Fruit fly (Drosophila melanogaster) whole organism, pupa: Measurements from ENCODE around the gene TotX.

Source experiments
- CG10348 ChIP-seq: fragments of 200-800 bp; sonication (Bioruptor generic); IDR thresholded peaks from 2 replicates; pipeline ENCODE4 v1.3.6; 2022; ENCODE audit warnings: missing biosample characterization, missing genetic modification characterization
- CG12605 ChIP-seq: fragments of 200-800 bp; sonication (Bioruptor generic); IDR thresholded peaks from 2 replicates; pipeline ENCODE4 v1.3.6; 2022; ENCODE audit warnings: missing biosample characterization, missing genetic modification characterization
- CG13204 ChIP-seq: fragments of 200-800 bp; sonication (Bioruptor generic); optimal IDR thresholded peaks from 2 replicates; lab custom pipeline; 2018; ENCODE audit warnings: missing biosample characterization, mild to moderate bottlenecking, missing genetic modification characterization, moderate library complexity
- CG14655 ChIP-seq: fragments of 200-800 bp; sonication (Bioruptor generic); optimal IDR thresholded peaks from 3 replicates; lab custom pipeline; 2017; ENCODE audit warnings: mild to moderate bottlenecking, missing biosample characterization, missing genetic modification reagents, missing genetic modification characterization
- CG15710 ChIP-seq: fragments of 200-800 bp; sonication (Bioruptor generic); optimal IDR thresholded peaks from 2 replicates; lab custom pipeline; 2018; ENCODE audit warnings: missing biosample characterization, mild to moderate bottlenecking, missing genetic modification characterization, moderate library complexity
- CG17806 ChIP-seq: fragments of 200-800 bp; sonication (Bioruptor generic); optimal IDR thresholded peaks from 2 replicates; lab custom pipeline; 2018; ENCODE audit warnings: missing biosample characterization, mild to moderate bottlenecking, missing genetic modification characterization, moderate library complexity
- CG32121 ChIP-seq: fragments of 200-800 bp; sonication (Bioruptor generic); IDR thresholded peaks from 2 replicates; pipeline ENCODE4 v1.3.6; 2022; ENCODE audit warnings: missing biosample characterization, missing genetic modification characterization
- CG34367 ChIP-seq: fragments of 200-800 bp; sonication (Bioruptor generic); optimal IDR thresholded peaks from 2 replicates; lab custom pipeline; 2018; ENCODE audit warnings: missing biosample characterization, mild to moderate bottlenecking, missing genetic modification characterization
- CG4496 ChIP-seq: fragments of 200-800 bp; sonication (Bioruptor generic); IDR thresholded peaks from 3 replicates; pipeline ENCODE4 v1.3.6; 2022; ENCODE audit warnings: missing biosample characterization, missing genetic modification characterization
- CG8159 ChIP-seq: fragments of 200-800 bp; sonication (Bioruptor generic); optimal IDR thresholded peaks from 3 replicates; lab custom pipeline; 2018; ENCODE audit warnings: missing biosample characterization, mild to moderate bottlenecking, missing genetic modification characterization, moderate library complexity
- CG8301 ChIP-seq: fragments of 200-800 bp; sonication (Bioruptor generic); optimal IDR thresholded peaks from 2 replicates; lab custom pipeline; 2018; ENCODE audit warnings: missing biosample characterization, mild to moderate bottlenecking, missing genetic modification characterization
- CG9948 ChIP-seq: fragments of 200-800 bp; sonication (Bioruptor generic); optimal IDR thresholded peaks from 2 replicates; lab custom pipeline; 2018; ENCODE audit warnings: missing biosample characterization, mild to moderate bottlenecking, missing genetic modification characterization, moderate library complexity
- D1 ChIP-seq: fragments of 200-800 bp; sonication (Bioruptor generic); optimal IDR thresholded peaks from 2 replicates; lab custom pipeline; 2018; ENCODE audit warnings: missing biosample characterization, mild to moderate bottlenecking, missing genetic modification characterization, moderate library complexity
- EcR ChIP-seq: fragments of 200-800 bp; sonication (Bioruptor generic); optimal IDR thresholded peaks from 3 replicates; lab custom pipeline; 2019; ENCODE audit warnings: missing biosample characterization, missing genetic modification characterization, mild to moderate bottlenecking, moderate library complexity, missing genetic modification reagents
- Ets98B ChIP-seq: fragments of 200-800 bp; sonication (Bioruptor generic); IDR thresholded peaks from 2 replicates; pipeline ENCODE4 v1.3.6; 2022; ENCODE audit warnings: missing biosample characterization, missing genetic modification characterization
- Pif1A ChIP-seq: fragments of 200-800 bp; sonication (Bioruptor generic); optimal IDR thresholded peaks from 3 replicates; lab custom pipeline; 2016; ENCODE audit warnings: missing biosample characterization, missing genetic modification characterization
- Pif1B ChIP-seq: fragments of 200-800 bp; sonication (Bioruptor generic); optimal IDR thresholded peaks from 3 replicates; lab custom pipeline; 2016; ENCODE audit warnings: missing biosample characterization, missing genetic modification characterization
- Snoo ChIP-seq: fragments of 200-800 bp; sonication (Bioruptor generic); optimal IDR thresholded peaks from 3 replicates; lab custom pipeline; 2017; ENCODE audit warnings: missing biosample characterization, mild to moderate bottlenecking, missing genetic modification characterization, inconsistent platforms
- fd96Ca ChIP-seq: fragments of 200-800 bp; sonication (Bioruptor generic); IDR thresholded peaks from 3 replicates; pipeline ENCODE4 v1.3.6; 2022; ENCODE audit warnings: missing biosample characterization, missing genetic modification characterization
- gl ChIP-seq: fragments of 200-800 bp; sonication (Bioruptor generic); optimal IDR thresholded peaks from 2 replicates; lab custom pipeline; 2018; ENCODE audit warnings: missing biosample characterization, mild to moderate bottlenecking, missing genetic modification characterization
- rn ChIP-seq: fragments of 200-800 bp; sonication (Bioruptor generic); IDR thresholded peaks from 2 replicates; pipeline ENCODE4 v1.3.6; 2022; ENCODE audit warnings: missing biosample characterization, missing genetic modification characterization

Gene TotX

DNA sequence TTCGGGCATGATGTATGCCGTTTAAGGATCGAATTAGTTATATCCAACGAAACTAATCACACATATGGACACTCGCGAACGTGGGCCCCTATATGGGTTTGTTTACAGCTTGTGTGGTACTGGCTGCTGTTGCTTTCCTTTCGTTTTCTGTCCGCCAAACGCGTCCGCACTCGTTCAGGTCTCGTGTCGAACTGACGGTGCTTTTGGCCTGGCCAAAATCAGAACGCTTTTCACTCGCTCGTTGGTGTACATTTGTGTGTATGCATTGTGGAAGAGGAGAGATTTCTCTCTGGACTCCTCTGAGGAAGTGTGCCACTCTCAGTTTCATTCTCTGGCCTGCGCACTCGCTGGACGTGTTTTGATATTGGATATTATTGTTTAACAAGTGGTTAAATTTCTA lies 8.2 kb downstream of the TotX start, which contains the start of gene Ktl:
Ktl (minus strand) TSS at position 193 of the 400 bp plus-strand sequence.
- 0 out of 2 replicates have a peak, but pooled peaks have one; percentile 10 for TF ChIP-seq CG12605 (GFP tag; lab: Robert Waterston, UW)
- no peak for TF ChIP-seq CG32121 (GFP tag; lab: Robert Waterston, UW)

DNA sequence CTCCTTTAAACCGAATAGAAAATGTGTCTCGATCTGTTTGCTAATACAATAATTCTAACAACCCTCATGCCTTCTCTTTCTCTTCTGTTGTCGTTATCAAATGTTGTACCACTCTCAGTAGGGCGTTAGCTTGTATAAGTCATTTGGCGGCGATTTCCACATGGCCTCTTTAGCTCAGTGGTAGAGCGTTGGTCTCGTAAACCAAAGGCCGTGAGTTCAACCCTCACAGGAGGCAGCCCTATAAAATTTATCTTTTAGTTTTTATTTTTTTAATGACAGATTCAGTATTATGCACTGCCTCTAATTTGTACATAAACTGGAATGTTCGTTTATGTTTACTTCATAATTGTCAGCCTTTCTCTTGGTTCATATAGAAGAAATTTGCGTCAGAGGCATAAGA lies 13.8 kb downstream of the TotX start:
- TF ChIP-seq CG14655, result no peak
- TF ChIP-seq gl (tag; lab: Kevin White, UChicago), result no peak
- no peak for TF ChIP-seq CG8159
- TF ChIP-seq CG17806 (tag; lab: Kevin White, UChicago), result no peak
- no peak for TF ChIP-seq CG8301 (tag; lab: Kevin White, UChicago)
- TF ChIP-seq fd96Ca (GFP tag; lab: Robert Waterston, UW), result no peak
- no peak for TF ChIP-seq CG34367 (tag; lab: Kevin White, UChicago)
- TF ChIP-seq CG13204 (GFP tag; lab: Kevin White, UChicago), result no peak
- no peak for TF ChIP-seq CG10348 (GFP tag; lab: Robert Waterston, UW)
- TF ChIP-seq EcR, result no peak
- no peak for TF ChIP-seq Pif1B
- TF ChIP-seq CG9948, result no peak
- TF ChIP-seq Snoo (tag; lab: Kevin White, UChicago), result no peak
- TF ChIP-seq Ets98B (GFP tag; lab: Robert Waterston, UW), result no peak
- no peak for TF ChIP-seq Pif1A

DNA sequence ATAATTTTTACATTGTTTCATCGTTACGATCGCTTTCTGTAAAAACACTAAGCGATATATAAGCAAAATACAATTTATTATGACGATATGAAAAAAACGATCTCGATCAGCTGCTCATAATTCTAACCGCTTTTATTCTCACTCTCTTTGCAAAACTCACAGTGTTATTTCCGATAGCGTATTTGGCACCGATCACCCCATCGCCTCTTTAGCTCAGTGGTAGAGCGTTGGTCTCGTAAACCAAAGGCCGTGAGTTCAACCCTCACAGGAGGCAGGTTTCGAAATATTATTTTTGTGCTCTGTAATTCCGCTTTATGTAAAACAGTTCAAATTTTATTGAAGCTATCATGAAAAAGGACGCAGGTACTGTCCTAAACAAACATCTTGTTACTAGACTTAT lies 14.4 kb downstream of the TotX start:
- TF ChIP-seq CG10348 (GFP tag; lab: Robert Waterston, UW), result no peak
- no peak for TF ChIP-seq CG8159
- no peak for TF ChIP-seq D1 (tag; lab: Kevin White, UChicago)
- TF ChIP-seq CG8301 (tag; lab: Kevin White, UChicago), result no peak
- no peak for TF ChIP-seq EcR
- no peak for TF ChIP-seq CG12605 (GFP tag; lab: Robert Waterston, UW)
- TF ChIP-seq Snoo (tag; lab: Kevin White, UChicago), result no peak
- TF ChIP-seq gl (tag; lab: Kevin White, UChicago), result no peak
- no peak for TF ChIP-seq CG34367 (tag; lab: Kevin White, UChicago)
- TF ChIP-seq Pif1A, result no peak
- TF ChIP-seq CG4496 (GFP tag; lab: Robert Waterston, UW), result no peak
- TF ChIP-seq Ets98B (GFP tag; lab: Robert Waterston, UW), result no peak
- TF ChIP-seq CG14655, result no peak
- no peak for TF ChIP-seq CG32121 (GFP tag; lab: Robert Waterston, UW)
- no peak for TF ChIP-seq CG17806 (tag; lab: Kevin White, UChicago)
- TF ChIP-seq fd96Ca (GFP tag; lab: Robert Waterston, UW), result no peak
- TF ChIP-seq rn (GFP tag; lab: Robert Waterston, UW), result no peak
- no peak for TF ChIP-seq CG13204 (GFP tag; lab: Kevin White, UChicago)
- TF ChIP-seq CG9948, result no peak
- TF ChIP-seq, all 21 proteins: peak for 0

DNA sequence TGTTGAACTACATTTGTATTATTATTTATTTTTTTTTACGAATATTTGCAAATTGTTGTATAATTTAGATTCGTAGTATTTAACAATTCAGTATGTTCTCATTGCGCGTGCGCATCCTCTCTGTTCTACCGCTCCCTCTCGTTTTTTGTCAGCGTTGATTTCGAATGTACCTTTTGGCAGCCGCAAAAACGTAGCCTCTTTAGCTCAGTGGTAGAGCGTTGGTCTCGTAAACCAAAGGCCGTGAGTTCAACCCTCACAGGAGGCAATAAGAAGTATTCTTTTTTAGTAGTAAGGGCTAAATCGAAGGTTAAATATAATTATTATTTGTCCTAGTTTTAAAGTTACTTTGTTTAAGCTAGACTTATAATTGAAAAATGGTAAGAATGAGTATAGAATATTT lies 14.8 kb downstream of the TotX start:
- TF ChIP-seq gl (tag; lab: Kevin White, UChicago) (no peak), EcR (no peak), Pif1A (no peak), Ets98B (GFP tag; lab: Robert Waterston, UW) (no peak), CG10348 (GFP tag; lab: Robert Waterston, UW) (no peak), CG15710 (tag; lab: Kevin White, UChicago) (no peak), CG8159 (no peak), CG4496 (GFP tag; lab: Robert Waterston, UW) (no peak), CG8301 (tag; lab: Kevin White, UChicago) (no peak), CG34367 (tag; lab: Kevin White, UChicago) (no peak), Pif1B (no peak), fd96Ca (GFP tag; lab: Robert Waterston, UW) (no peak), CG14655 (no peak), CG12605 (GFP tag; lab: Robert Waterston, UW) (no peak), Snoo (tag; lab: Kevin White, UChicago) (no peak), D1 (tag; lab: Kevin White, UChicago) (no peak), rn (GFP tag; lab: Robert Waterston, UW) (no peak), CG32121 (GFP tag; lab: Robert Waterston, UW) (no peak), CG9948 (no peak), CG13204 (GFP tag; lab: Kevin White, UChicago) (no peak)

DNA sequence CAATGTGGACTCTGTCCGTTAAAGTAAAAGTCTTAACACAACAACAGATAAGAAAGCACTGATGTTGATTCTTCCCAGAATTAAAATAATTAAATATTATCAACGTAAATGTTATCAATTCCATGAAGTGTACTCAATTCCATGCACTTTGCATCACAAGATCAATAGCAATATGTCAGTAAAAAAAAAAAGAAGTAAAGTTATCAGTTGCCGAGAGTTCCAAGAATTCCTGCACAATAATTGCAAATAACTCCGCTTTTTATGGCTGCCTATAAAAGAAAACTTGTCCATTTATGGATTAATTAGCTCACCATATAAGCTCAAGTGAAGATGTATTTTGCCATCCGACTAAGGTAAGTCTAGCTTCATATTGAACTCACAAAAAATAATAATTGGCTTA lies 27.9 kb downstream of the TotX start, which contains the start of gene TotZ:
TotZ (plus strand) TSS at position 301 of the 400 bp plus-strand sequence.
- TF ChIP-seq CG8301 (tag; lab: Kevin White, UChicago) (no peak), rn (GFP tag; lab: Robert Waterston, UW) (no peak), Snoo (tag; lab: Kevin White, UChicago) (no peak), Ets98B (GFP tag; lab: Robert Waterston, UW) (no peak), CG4496 (GFP tag; lab: Robert Waterston, UW) (no peak), EcR (no peak), fd96Ca (GFP tag; lab: Robert Waterston, UW) (no peak)
- TF ChIP-seq, all 21 proteins: peak for 0

DNA sequence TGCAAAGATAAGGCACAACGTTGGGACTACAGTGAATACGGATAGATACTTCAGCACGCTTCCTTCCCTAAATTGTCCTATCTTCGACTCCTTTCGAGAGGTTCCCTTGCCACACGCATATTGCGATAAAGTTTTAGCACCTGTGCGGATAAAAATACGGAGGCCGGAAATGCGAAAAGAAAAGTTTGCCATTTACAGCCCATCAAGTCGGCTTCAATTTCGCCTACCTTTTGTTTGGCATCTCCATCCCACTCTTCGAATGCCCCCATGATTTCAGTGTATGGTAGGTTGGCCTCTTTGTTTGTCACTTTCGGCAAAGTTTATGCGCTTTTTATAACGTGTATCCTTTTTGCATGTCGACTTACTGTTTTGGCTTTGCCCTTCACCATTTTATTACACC lies 28.6 kb downstream of the TotX start:
- TF ChIP-seq Pif1B (no peak), Ets98B (GFP tag; lab: Robert Waterston, UW) (no peak), CG17806 (tag; lab: Kevin White, UChicago) (no peak), CG14655 (no peak)
- TF ChIP-seq, all 21 proteins: peak for 0

DNA sequence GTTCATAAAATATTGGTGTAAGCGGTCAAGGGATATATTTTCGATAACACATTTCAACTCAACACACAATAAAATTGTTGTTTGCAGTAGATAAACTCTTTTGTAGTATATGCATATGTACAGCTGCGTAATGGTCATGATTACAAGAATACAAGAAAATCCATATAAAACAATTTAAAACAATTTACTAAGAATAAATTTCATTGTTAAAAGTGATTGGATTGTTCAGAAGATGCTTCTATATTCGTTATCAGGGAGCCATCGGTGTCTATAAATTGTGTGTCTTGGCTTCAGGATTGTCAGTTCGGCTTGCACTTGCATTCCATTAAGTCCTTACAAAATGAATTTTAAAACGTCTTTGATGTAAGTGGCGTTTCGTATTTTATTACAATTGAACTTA lies 31.7 kb downstream of the TotX start, which contains the start of gene TotB:
TotB (plus strand) TSS at position 301 of the 400 bp plus-strand sequence.
- no peak for TF ChIP-seq Ets98B (GFP tag; lab: Robert Waterston, UW)
- no peak for TF ChIP-seq fd96Ca (GFP tag; lab: Robert Waterston, UW)
- TF ChIP-seq Pif1B, result no peak
- TF ChIP-seq CG17806 (tag; lab: Kevin White, UChicago), result no peak
- no peak for TF ChIP-seq CG15710 (tag; lab: Kevin White, UChicago)
- TF ChIP-seq CG8301 (tag; lab: Kevin White, UChicago), result no peak
- TF ChIP-seq CG14655, result no peak
- TF ChIP-seq CG12605 (GFP tag; lab: Robert Waterston, UW), result no peak
- TF ChIP-seq Pif1A, result no peak
